Fruit fly (Drosophila melanogaster) whole organism, embryonic: ENCODE measurements around the gene Dic2.

ENCODE experiments used
- CG10274 ChIP-seq: fragments of 200-800 bp; sonication (Bioruptor generic); optimal IDR thresholded peaks from 3 replicates; lab custom pipeline; 2017; ENCODE audit warnings: missing biosample characterization, mild to moderate bottlenecking, missing genetic modification characterization
- CG10321 ChIP-seq: fragments of 200-800 bp; sonication (Bioruptor generic); IDR thresholded peaks from 2 replicates; pipeline ENCODE4 v1.3.6; 2022; ENCODE audit warnings: missing biosample characterization, missing genetic modification characterization
- CG10543 ChIP-seq: fragments of 200-800 bp; sonication (Bioruptor generic); optimal IDR thresholded peaks from 3 replicates; lab custom pipeline; 2017; ENCODE audit warnings: missing biosample characterization, mild to moderate bottlenecking, missing genetic modification characterization, moderate library complexity
- CG10565 ChIP-seq: fragments of 200-800 bp; sonication (Bioruptor generic); optimal IDR thresholded peaks from 3 replicates; lab custom pipeline; 2016; ENCODE audit warnings: missing biosample characterization, mild to moderate bottlenecking, missing genetic modification characterization
- CG11398 ChIP-seq: fragments of 200-800 bp; sonication (Bioruptor generic); optimal IDR thresholded peaks from 2 replicates; lab custom pipeline; 2016; ENCODE audit warnings: missing biosample characterization, missing genetic modification characterization
- CG12299 ChIP-seq: fragments of 200-800 bp; sonication (Bioruptor generic); optimal IDR thresholded peaks from 2 replicates; lab custom pipeline; 2018; ENCODE audit warnings: missing biosample characterization, mild to moderate bottlenecking, missing genetic modification characterization
- CG12391 ChIP-seq: fragments of 200-800 bp; sonication (Bioruptor generic); optimal IDR thresholded peaks from 3 replicates; lab custom pipeline; 2018; ENCODE audit warnings: missing biosample characterization, mild to moderate bottlenecking, missing genetic modification characterization, moderate library complexity
- CG13123 ChIP-seq: fragments of 200-800 bp; sonication (Bioruptor generic); optimal IDR thresholded peaks from 2 replicates; lab custom pipeline; 2016; ENCODE audit warnings: missing biosample characterization, missing genetic modification characterization
- CG17385 ChIP-seq: fragments of 200-800 bp; sonication (Bioruptor generic); optimal IDR thresholded peaks from 3 replicates; lab custom pipeline; 2018; ENCODE audit warnings: missing biosample characterization, mild to moderate bottlenecking, missing genetic modification characterization
- CG2678 ChIP-seq: fragments of 200-800 bp; sonication (Bioruptor generic); optimal IDR thresholded peaks from 3 replicates; lab custom pipeline; 2019; ENCODE audit warnings: missing biosample characterization, mild to moderate bottlenecking, missing genetic modification characterization, moderate library complexity
- CG6272 ChIP-seq: fragments of 200-800 bp; sonication (Bioruptor generic); IDR thresholded peaks from 2 replicates; pipeline ENCODE4 v1.3.6; 2022; ENCODE audit warnings: missing biosample characterization, missing genetic modification characterization
- CG7745 ChIP-seq: fragments of 200-800 bp; sonication (Bioruptor generic); optimal IDR thresholded peaks from 2 replicates; lab custom pipeline; 2018; ENCODE audit warnings: missing biosample characterization, mild to moderate bottlenecking, missing genetic modification characterization, moderate library complexity
- CG7987 ChIP-seq: fragments of 200-800 bp; sonication (Bioruptor generic); optimal IDR thresholded peaks from 2 replicates; lab custom pipeline; 2018; ENCODE audit warnings: missing biosample characterization, mild to moderate bottlenecking, missing genetic modification characterization, moderate library complexity
- CG8924 ChIP-seq: fragments of 200-800 bp; optimal IDR thresholded peaks from 3 replicates; lab custom pipeline; 2019; ENCODE audit warnings: missing biosample characterization, mild to moderate bottlenecking, missing genetic modification characterization, moderate library complexity
- CHES-1-like ChIP-seq: fragments of 200-800 bp; sonication (Bioruptor generic); optimal IDR thresholded peaks from 2 replicates; lab custom pipeline; 2016; ENCODE audit warnings: missing biosample characterization, missing genetic modification characterization
- Dfd ChIP-seq, 2 experiments: fragments of >200 bp; optimal IDR thresholded peaks; 2 replicates each; lab custom pipeline; 2017; ENCODE audit warnings: missing biosample characterization in 2 of 2, missing genetic modification characterization in 2 of 2
- Dp ChIP-seq: fragments of 200-800 bp; sonication (Bioruptor generic); optimal IDR thresholded peaks from 2 replicates; lab custom pipeline; 2018; ENCODE audit warnings: missing biosample characterization, mild to moderate bottlenecking, missing genetic modification characterization, moderate library complexity
- E2f1 ChIP-seq: fragments of 200-800 bp; sonication (Bioruptor generic); IDR thresholded peaks from 2 replicates; pipeline ENCODE4 v1.3.6; 2022; ENCODE audit warnings: missing biosample characterization, missing genetic modification characterization
- Elba2 ChIP-seq: fragments of 200-800 bp; sonication (Bioruptor generic); optimal IDR thresholded peaks from 3 replicates; lab custom pipeline; 2016; ENCODE audit warnings: missing biosample characterization, missing genetic modification characterization
- Hmr ChIP-seq: fragments of 200-800 bp; sonication (Bioruptor generic); optimal IDR thresholded peaks from 3 replicates; lab custom pipeline; 2017; ENCODE audit warnings: mild to moderate bottlenecking, missing biosample characterization, missing genetic modification reagents, missing genetic modification characterization
- Hmx ChIP-seq: fragments of 200-800 bp; sonication (Bioruptor generic); optimal IDR thresholded peaks from 2 replicates; lab custom pipeline; 2016; ENCODE audit warnings: missing biosample characterization, missing genetic modification characterization
- Hr78 ChIP-seq, 2 experiments: fragments of 200-800 bp in 1 of 2; fragments of >200 bp in 1 of 2; sonication (Bioruptor generic) in 1 of 2; optimal IDR thresholded peaks; 2 replicates each; lab custom pipeline; 2017 to 2019; ENCODE audit warnings: missing biosample characterization in 2 of 2, missing genetic modification characterization in 2 of 2, mild to moderate bottlenecking in 1 of 2, moderate library complexity in 1 of 2
- Mrtf ChIP-seq: fragments of 200-800 bp; sonication (Bioruptor generic); IDR thresholded peaks from 3 replicates; pipeline ENCODE4 v1.3.6; 2022; ENCODE audit warnings: missing biosample characterization, missing genetic modification characterization
- Scr ChIP-seq: fragments of 200-800 bp; sonication (Bioruptor generic); IDR thresholded peaks from 2 replicates; pipeline ENCODE4 v1.3.6; 2022; ENCODE audit warnings: missing biosample characterization, missing genetic modification characterization; ENCODE audit not compliant: partially characterized antibody
- Side ChIP-seq: fragments of 200-800 bp; sonication (Bioruptor generic); optimal IDR thresholded peaks from 2 replicates; lab custom pipeline; 2016; ENCODE audit warnings: missing biosample characterization, missing genetic modification characterization
- Taf1 ChIP-seq: fragments of 200-800 bp; sonication (Bioruptor generic); IDR thresholded peaks from 2 replicates; pipeline ENCODE4 v1.3.6; 2022; ENCODE audit warnings: missing biosample characterization, missing genetic modification characterization
- Usf ChIP-seq: fragments of 200-800 bp; sonication (Bioruptor generic); optimal IDR thresholded peaks from 2 replicates; lab custom pipeline; 2017; ENCODE audit warnings: missing genotype, missing biosample characterization, missing genetic modification characterization
- YL-1 ChIP-seq: fragments of 200-800 bp; sonication (Bioruptor generic); optimal IDR thresholded peaks from 3 replicates; lab custom pipeline; 2017; ENCODE audit warnings: missing biosample characterization, mild to moderate bottlenecking, missing genetic modification characterization
- ac ChIP-seq: fragments of 200-800 bp; sonication (Bioruptor generic); optimal IDR thresholded peaks from 3 replicates; lab custom pipeline; 2017; ENCODE audit warnings: missing biosample characterization, mild to moderate bottlenecking, missing genetic modification characterization
- ara ChIP-seq: fragments of 200-800 bp; sonication (Bioruptor generic); IDR thresholded peaks from 2 replicates; pipeline ENCODE4 v1.3.6; 2022; ENCODE audit warnings: missing biosample characterization, missing genetic modification characterization
- ash1 ChIP-seq: fragments of 200-800 bp; sonication (Bioruptor generic); optimal IDR thresholded peaks from 2 replicates; lab custom pipeline; 2018; ENCODE audit warnings: missing biosample characterization, mild to moderate bottlenecking, missing genetic modification characterization
- az2 ChIP-seq: fragments of 200-800 bp; sonication (Bioruptor generic); optimal IDR thresholded peaks from 3 replicates; lab custom pipeline; 2016; ENCODE audit warnings: missing biosample characterization, missing genetic modification characterization
- dimm ChIP-seq: fragments of 200-800 bp; sonication (Bioruptor generic); IDR thresholded peaks from 2 replicates; pipeline ENCODE4 v1.3.6; 2022; ENCODE audit warnings: missing biosample characterization, missing genetic modification characterization
- esg ChIP-seq: fragments of 200-800 bp; sonication (Bioruptor generic); conservative IDR thresholded peaks from 2 replicates; pipeline ENCODE4 v1.3.6; 2022; ENCODE audit warnings: missing biosample characterization, missing genetic modification characterization
- grau ChIP-seq: fragments of 200-800 bp; optimal IDR thresholded peaks from 3 replicates; lab custom pipeline; 2019; ENCODE audit warnings: missing biosample characterization, mild to moderate bottlenecking, missing genetic modification characterization, moderate library complexity
- gt ChIP-seq: fragments of 200-800 bp; sonication (Bioruptor generic); IDR thresholded peaks from 2 replicates; pipeline ENCODE4 v1.3.6; 2022; ENCODE audit warnings: missing biosample characterization, missing genetic modification characterization
- ind ChIP-seq: fragments of 200-800 bp; sonication (Bioruptor generic); optimal IDR thresholded peaks from 3 replicates; lab custom pipeline; 2016; ENCODE audit warnings: missing biosample characterization, missing genetic modification characterization
- kah ChIP-seq: fragments of 200-800 bp; sonication (Bioruptor generic); optimal IDR thresholded peaks from 2 replicates; lab custom pipeline; 2018; ENCODE audit warnings: missing biosample characterization, mild to moderate bottlenecking, missing genetic modification characterization
- luna ChIP-seq: fragments of 200-800 bp; sonication (Bioruptor generic); optimal IDR thresholded peaks from 2 replicates; lab custom pipeline; 2016; ENCODE audit warnings: missing biosample characterization, missing genetic modification characterization
- maf-S ChIP-seq: fragments of 200-800 bp; sonication (Bioruptor generic); optimal IDR thresholded peaks from 2 replicates; lab custom pipeline; 2016; ENCODE audit warnings: missing biosample characterization, missing genetic modification characterization
- mirr ChIP-seq: fragments of 200-800 bp; sonication (Bioruptor generic); optimal IDR thresholded peaks from 3 replicates; lab custom pipeline; 2018; ENCODE audit warnings: missing biosample characterization, mild to moderate bottlenecking, missing genetic modification characterization
- slbo ChIP-seq: fragments of 200-800 bp; sonication (Bioruptor generic); IDR thresholded peaks from 2 replicates; pipeline ENCODE4 v1.3.6; 2022; ENCODE audit warnings: missing biosample characterization, missing genetic modification characterization
- tna ChIP-seq: fragments of 200-800 bp; sonication (Bioruptor generic); IDR thresholded peaks from 2 replicates; pipeline ENCODE4 v1.3.6; 2022; ENCODE audit warnings: missing biosample characterization, missing genetic modification characterization; ENCODE audit not compliant: partially characterized antibody
- wor ChIP-seq: fragments of 200-800 bp; sonication (Bioruptor generic); IDR thresholded peaks from 2 replicates; pipeline ENCODE4 v1.3.6; 2022; ENCODE audit warnings: missing biosample characterization, missing genetic modification characterization
- yki ChIP-seq: fragments of >200 bp; optimal IDR thresholded peaks from 3 replicates; lab custom pipeline; 2018
- z ChIP-seq: fragments of 200-800 bp; sonication (Bioruptor generic); IDR thresholded peaks from 3 replicates; pipeline ENCODE4 v1.3.6; 2022; ENCODE audit warnings: missing biosample characterization, missing genetic modification characterization
- zen ChIP-seq: fragments of 200-800 bp; sonication (Bioruptor generic); optimal IDR thresholded peaks from 3 replicates; lab custom pipeline; 2018; ENCODE audit warnings: missing biosample characterization, mild to moderate bottlenecking, missing genetic modification characterization, moderate library complexity
- zen2 ChIP-seq: fragments of 200-800 bp; sonication (Bioruptor generic); IDR thresholded peaks from 3 replicates; pipeline ENCODE4 v1.3.6; 2022; ENCODE audit warnings: missing biosample characterization, missing genetic modification characterization; ENCODE audit not compliant: partially characterized antibody
- zf30C ChIP-seq: fragments of 200-800 bp; sonication (Bioruptor generic); optimal IDR thresholded peaks from 3 replicates; lab custom pipeline; 2018; ENCODE audit warnings: missing biosample characterization, mild to moderate bottlenecking, missing genetic modification characterization
- zfh2 ChIP-seq: fragments of 200-800 bp; sonication (Bioruptor generic); optimal IDR thresholded peaks from 2 replicates; lab custom pipeline; 2016; ENCODE audit warnings: missing biosample characterization, missing genetic modification characterization

The Dic2 gene

DNA sequence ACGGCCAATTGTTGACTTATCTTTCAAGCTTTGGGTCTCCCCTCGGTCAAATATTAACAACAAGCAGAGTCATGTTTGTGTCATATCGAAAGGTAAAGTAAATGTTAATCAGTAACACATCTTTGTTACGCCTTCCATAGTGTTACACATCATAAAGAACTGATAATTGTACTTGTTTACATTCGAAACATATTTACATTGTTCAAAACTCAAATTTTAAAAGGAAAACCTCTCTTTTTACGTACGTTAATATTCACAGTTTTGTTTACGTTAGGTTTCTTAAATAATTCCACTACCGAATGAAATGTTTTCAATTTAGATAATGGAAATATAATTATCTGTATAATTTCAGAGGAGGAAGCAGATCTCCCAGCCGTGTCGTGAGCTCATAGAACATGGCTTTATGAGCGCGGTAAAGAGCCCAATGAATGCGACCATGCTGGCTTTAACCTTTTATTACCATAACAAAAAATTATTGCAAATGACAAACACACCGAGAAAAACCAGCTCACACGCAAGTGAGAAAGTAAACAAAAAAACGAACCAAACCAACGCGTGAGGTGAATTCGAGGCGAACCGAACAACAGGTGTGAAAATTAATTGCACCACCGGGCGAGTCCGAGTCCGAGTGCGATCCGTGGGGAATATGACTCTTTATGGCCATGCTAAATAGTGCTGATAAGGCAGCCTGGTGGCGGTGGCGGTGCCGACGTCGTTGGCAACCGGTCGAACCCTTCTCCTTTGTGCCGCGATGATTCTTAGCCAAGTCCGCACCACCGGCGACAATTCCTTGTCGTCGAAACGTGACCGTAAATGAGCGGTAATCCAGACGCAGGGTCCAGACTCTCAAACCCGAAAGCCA lies 41.3 kb upstream of the Dic2 start (continued):
- TF ChIP-seq Hmx (GFP tag; lab: Kevin White, UChicago) = no peak
- TF ChIP-seq ara (GFP tag; lab: Robert Waterston, UW) = no peak
- TF ChIP-seq CG12299 = peak; percentile 39
- no peak for TF ChIP-seq Scr
- peak; percentile 52; the same call in 1 of the 3 replicates for TF ChIP-seq z (GFP tag; lab: Robert Waterston, UW)
- TF ChIP-seq Side = no peak
- TF ChIP-seq CG17385 (GFP tag; lab: Kevin White, UChicago) = peak; percentile 11
- TF ChIP-seq az2 (GFP tag; lab: Kevin White, UChicago) = no peak
- peak; percentile 30 for TF ChIP-seq CG12391
- 0 out of 2 replicates have a peak, but pooled peaks have one; percentile 39 for TF ChIP-seq CG10321 (GFP tag; lab: Robert Waterston, UW)
- TF ChIP-seq esg (GFP tag; lab: Robert Waterston, UW) = no peak
- TF ChIP-seq Dp = no peak
- TF ChIP-seq ash1 = no peak
- no peak for TF ChIP-seq Elba2 (GFP tag; lab: Kevin White, UChicago)
- TF ChIP-seq CG13123 (GFP tag; lab: Kevin White, UChicago) = peak; percentile 38
- TF ChIP-seq CG10543 (GFP tag; lab: Kevin White, UChicago) = peak; percentile 9
- peak; percentile 15 for TF ChIP-seq maf-S
- no peak for TF ChIP-seq CG6272 (GFP tag; lab: Robert Waterston, UW)
- peak; percentile 75 for TF ChIP-seq CG7745 (tag; lab: Kevin White, UChicago)
- TF ChIP-seq gt (GFP tag; lab: Robert Waterston, UW) = no peak
- TF ChIP-seq ac = peak; percentile 62
- peak; percentile 39 for TF ChIP-seq CG8924 (tag; lab: Kevin White, UChicago)
- TF ChIP-seq YL-1 (GFP tag; lab: Kevin White, UChicago) = peak; percentile 19
- TF ChIP-seq zfh2 = no peak
- no peak for TF ChIP-seq ind (GFP tag; lab: Kevin White, UChicago)
- peak; percentile 48 for TF ChIP-seq CG11398 (GFP tag; lab: Kevin White, UChicago)
- TF ChIP-seq CG10565 (GFP tag; lab: Kevin White, UChicago) = no peak
- TF ChIP-seq yki (lab: Kevin White, UChicago) = no peak
- peak; percentile 44 for TF ChIP-seq zen (tag; lab: Kevin White, UChicago)
- no peak for TF ChIP-seq wor (GFP tag; lab: Robert Waterston, UW)
- no peak for TF ChIP-seq CHES-1-like (GFP tag; lab: Kevin White, UChicago)
- no peak for TF ChIP-seq luna (GFP tag; lab: Kevin White, UChicago)
- peak in 1 of 2 experiments; percentile 31 for TF ChIP-seq Hr78 (GFP tag; optimal IDR thresholded peaks at IDR 0.05; lab: Kevin White, UChicago)
- TF ChIP-seq CG2678 (tag; lab: Kevin White, UChicago) = peak; percentile 44
- TF ChIP-seq kah (GFP tag; lab: Kevin White, UChicago) = peak; percentile 56
- no peak for TF ChIP-seq zen2 (GFP tag; lab: Robert Waterston, UW)
- peak; percentile 61 for TF ChIP-seq zf30C (GFP tag; lab: Kevin White, UChicago)
- no peak for TF ChIP-seq CG10274 (GFP tag; lab: Kevin White, UChicago)
- no peak for TF ChIP-seq Dfd (GFP tag; optimal IDR thresholded peaks at IDR 0.05; lab: Kevin White, UChicago)
- TF ChIP-seq Usf (GFP tag; lab: Kevin White, UChicago) = no peak
- TF ChIP-seq tna = no peak
- TF ChIP-seq dimm (GFP tag; lab: Robert Waterston, UW) = 0 out of 2 replicates have a peak, but pooled peaks have one; percentile 27
- peak; percentile 54 for TF ChIP-seq Hmr
- no peak for TF ChIP-seq E2f1 (GFP tag; lab: Robert Waterston, UW)
- TF ChIP-seq Mrtf (GFP tag; lab: Robert Waterston, UW) = no peak
- TF ChIP-seq grau (tag; lab: Kevin White, UChicago) = peak; percentile 3
- no peak for TF ChIP-seq mirr (GFP tag; lab: Kevin White, UChicago)
- TF ChIP-seq slbo (GFP tag; lab: Robert Waterston, UW) = no peak
- TF ChIP-seq Taf1 (GFP tag; lab: Robert Waterston, UW) = no peak
- no peak for TF ChIP-seq CG7987
